Fruit fly (Drosophila melanogaster): Measurements from ENCODE around the gene CG7564.

CG7564 gene

dm6 chr3L:17532197-17532596 lies 18.1 kb downstream of the CG7564 start:
- TF ChIP-seq foxo (GFP tag; optimal IDR thresholded peaks at IDR 0.05) (peak in 1 of 2 experiments; percentile 26), GATAd (GFP tag; optimal IDR thresholded peaks at IDR 0.05) (no peak), rgr (GFP tag; optimal IDR thresholded peaks at IDR 0.05) (peak; percentile 21)

dm6 chr3L:17532898-17533700 lies 19.0 kb downstream of the CG7564 start:
- TF ChIP-seq Dif (GFP tag; optimal IDR thresholded peaks at IDR 0.05; ENCODE audit: partially characterized antibody) (peak; percentile 85), Rel (GFP tag; optimal IDR thresholded peaks at IDR 0.05) (no peak), Rel (tag; optimal IDR thresholded peaks at IDR 0.05) (peak; percentile 99), N (GFP tag; optimal IDR thresholded peaks at IDR 0.05) (no peak), CrebA (GFP tag; optimal IDR thresholded peaks at IDR 0.05; ENCODE audit: borderline replicate concordance) (no peak), lola (GFP tag; optimal IDR thresholded peaks at IDR 0.05) (no peak), tai (GFP tag; optimal IDR thresholded peaks at IDR 0.05) (peak; percentile 79), HLH106 (tag; optimal IDR thresholded peaks at IDR 0.05) (peak; percentile 65), foxo (GFP tag; optimal IDR thresholded peaks at IDR 0.05) (peak in 1 of 2 experiments; percentile 84), psq (GFP tag; optimal IDR thresholded peaks at IDR 0.05) (peak; percentile 92), pan (optimal IDR thresholded peaks at IDR 0.05) (no peak), CG32264 (GFP tag; optimal IDR thresholded peaks at IDR 0.05) (no peak), Sp1 (GFP tag; optimal IDR thresholded peaks at IDR 0.05) (peak; percentile 53), Dfd (GFP tag; optimal IDR thresholded peaks at IDR 0.05) (no peak), Mio (GFP tag; optimal IDR thresholded peaks at IDR 0.05) (no peak), CG9705 (GFP tag; optimal IDR thresholded peaks at IDR 0.05) (no peak), Vsx2 (GFP tag; optimal IDR thresholded peaks at IDR 0.05; ENCODE audit: partially characterized antibody) (peak; percentile 26), fru (GFP tag; optimal IDR thresholded peaks at IDR 0.05) (peak; percentile 74), GATAd (GFP tag; optimal IDR thresholded peaks at IDR 0.05) (no peak), usp (GFP tag; optimal IDR thresholded peaks at IDR 0.05) (no peak), sage (GFP tag; optimal IDR thresholded peaks at IDR 0.05) (peak; percentile 65), OdsH (GFP tag; optimal IDR thresholded peaks at IDR 0.05) (peak; percentile 64), Abd-B (GFP tag; optimal IDR thresholded peaks at IDR 0.05) (no peak), dmrt93B (GFP tag; optimal IDR thresholded peaks at IDR 0.05) (peak; percentile 22), Hnf4 (GFP tag; optimal IDR thresholded peaks at IDR 0.05) (peak; percentile 56), woc (GFP tag; optimal IDR thresholded peaks at IDR 0.05) (peak; percentile 26), ey (GFP tag; optimal IDR thresholded peaks at IDR 0.05) (peak; percentile 72), jim (GFP tag; optimal IDR thresholded peaks at IDR 0.05) (no peak), dsf (GFP tag; optimal IDR thresholded peaks at IDR 0.05; ENCODE audit: borderline replicate concordance) (peak; percentile 43), rgr (GFP tag; optimal IDR thresholded peaks at IDR 0.05) (peak; percentile 76), Hr83 (GFP tag; optimal IDR thresholded peaks at IDR 0.05; ENCODE audit: poor library complexity, severe bottlenecking) (peak; percentile 83), Hr78 (GFP tag; optimal IDR thresholded peaks at IDR 0.05) (no peak), brk (GFP tag; optimal IDR thresholded peaks at IDR 0.05) (peak; percentile 85), sv (GFP tag; optimal IDR thresholded peaks at IDR 0.05) (peak; percentile 41), Myc (optimal IDR thresholded peaks at IDR 0.05) (peak; percentile 27), Jra (GFP tag; optimal IDR thresholded peaks at IDR 0.05) (peak; percentile 55), br (GFP tag; optimal IDR thresholded peaks at IDR 0.05) (peak; percentile 62), h (GFP tag; optimal IDR thresholded peaks at IDR 0.05) (peak; percentile 81), dl (GFP tag; optimal IDR thresholded peaks at IDR 0.05; ENCODE audit: insufficient read depth in 1 of 2, partially characterized antibody in 2 of 2) (peak; percentile 19 to 45)

dm6 chr3L:17533745-17534144 lies 19.6 kb downstream of the CG7564 start:
- no peak for TF ChIP-seq pan (optimal IDR thresholded peaks at IDR 0.05)
- no peak for TF ChIP-seq Jra (GFP tag; optimal IDR thresholded peaks at IDR 0.05)
- TF ChIP-seq woc (GFP tag; optimal IDR thresholded peaks at IDR 0.05), result no peak
- TF ChIP-seq N (GFP tag; optimal IDR thresholded peaks at IDR 0.05), result no peak
- no peak for TF ChIP-seq CrebA (GFP tag; optimal IDR thresholded peaks at IDR 0.05; ENCODE audit: borderline replicate concordance)
